Worm (Caenorhabditis elegans): ENCODE data around the gene pef-1.

DNA sequence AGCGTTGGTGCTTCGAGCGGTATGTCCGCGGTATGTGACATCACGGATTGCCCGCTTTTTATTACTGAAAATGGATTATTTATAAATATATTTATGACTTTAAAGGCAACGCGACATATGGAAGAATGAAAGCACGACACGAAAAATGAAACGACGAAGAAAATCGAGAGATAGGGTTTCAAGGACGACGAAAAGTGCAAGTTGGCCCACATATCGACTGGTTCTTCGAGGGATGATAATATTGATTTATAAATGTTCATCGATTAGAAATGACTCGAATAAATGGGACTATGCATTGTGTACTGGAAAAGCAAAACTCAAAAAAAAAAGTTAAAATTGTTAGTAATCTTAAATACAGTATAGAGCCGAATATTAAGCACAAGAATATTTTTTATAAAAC is 39.4 kb downstream of the pef-1 start, which contains the start of gene zer-1:
- TF ChIP-seq ceh-36 (tag; optimal IDR thresholded peaks at IDR 0.05): no peak
- TF ChIP-seq ama-1 (optimal IDR thresholded peaks at IDR 0.05): no peak
- no peak for TF ChIP-seq hmbx-1 (tag; optimal IDR thresholded peaks at IDR 0.05)
- TF ChIP-seq B0310.2 (tag; optimal IDR thresholded peaks at IDR 0.05): no peak
- TF ChIP-seq tra-4 (tag; optimal IDR thresholded peaks at IDR 0.05): no peak
- TF ChIP-seq F13C5.2 (tag; optimal IDR thresholded peaks at IDR 0.05): no peak

Measured in whole organism, early embryonic.